Worm (Caenorhabditis elegans) whole organism, L4 larva: ENCODE measurements around the gene K07E3.2.

Experiments used
- D1046.2 ChIP-seq: fragments of 200-800 bp; sonication (Bioruptor generic); IDR thresholded peaks from 2 replicates; pipeline ENCODE4 v1.3.6; 2022; ENCODE audit warnings: missing genetic modification characterization, missing compliant biosample characterization
- F37D6.2 ChIP-seq: sonication (generic microtip); optimal IDR thresholded peaks from 2 replicates; lab custom pipeline; 2016; ENCODE audit warnings: mild to moderate bottlenecking, missing genetic modification characterization, missing compliant biosample characterization
- Y48G9A.11 ChIP-seq: fragments of 200-800 bp; sonication (Bioruptor generic); IDR thresholded peaks from 2 replicates; pipeline ENCODE4 v1.3.6; 2022; ENCODE audit warnings: missing genetic modification reagents, missing genetic modification characterization, missing compliant biosample characterization
- Y75B8A.6 ChIP-seq: fragments of 200-800 bp; sonication (Bioruptor generic); IDR thresholded peaks from 2 replicates; pipeline ENCODE4 v1.3.6; 2022; ENCODE audit warnings: missing genetic modification reagents, missing genetic modification characterization, missing compliant biosample characterization
- ZK546.5 ChIP-seq, 2 experiments: sonication (generic microtip); optimal IDR thresholded peaks; 2 replicates each; lab custom pipeline; 2017; ENCODE audit warnings: missing biosample characterization in 2 of 2, missing genetic modification characterization in 2 of 2
- aha-1 ChIP-seq: fragments of 150-350 bp; peaks from one replicate; lab custom pipeline; 2014; ENCODE audit warnings: missing biosample characterization, missing genetic modification characterization
- arid-1 ChIP-seq: fragments of 200-800 bp; sonication (Bioruptor generic); conservative IDR thresholded peaks from 2 replicates; pipeline ENCODE4 v1.3.6; 2022; ENCODE audit warnings: missing genetic modification reagents, missing genetic modification characterization, missing compliant biosample characterization
- ceh-20 ChIP-seq: fragments of 200-800 bp; sonication (Bioruptor generic); IDR thresholded peaks from 2 replicates; pipeline ENCODE4 v1.3.6; 2022; ENCODE audit warnings: missing genetic modification reagents, missing genetic modification characterization, missing compliant biosample characterization
- ces-1 ChIP-seq: fragments of 150-350 bp; sonication (generic microtip); optimal IDR thresholded peaks from 4 replicates; lab custom pipeline; 2014; ENCODE audit warnings: missing biosample characterization, missing genetic modification reagents, missing genetic modification characterization
- ctbp-1 ChIP-seq: fragments of 200-800 bp; sonication (Bioruptor generic); IDR thresholded peaks from 2 replicates; pipeline ENCODE4 v1.3.6; 2022; ENCODE audit warnings: missing genetic modification reagents, missing genetic modification characterization, missing compliant biosample characterization
- daf-16 ChIP-seq, 3 experiments: sonication (generic microtip); optimal IDR thresholded peaks; 2 replicates each; lab custom pipeline; 2016 to 2017; ENCODE audit warnings: missing genetic modification characterization in 3 of 3, missing genetic modification reagents in 3 of 3, mild to moderate bottlenecking in 2 of 3, missing compliant biosample characterization in 2 of 3, missing biosample characterization in 1 of 3, moderate library complexity in 1 of 3
- dmd-6 ChIP-seq: fragments of 200-800 bp; sonication (Bioruptor generic); IDR thresholded peaks from 2 replicates; pipeline ENCODE4 v1.3.6; 2022; ENCODE audit warnings: missing genetic modification reagents, missing genetic modification characterization, missing compliant biosample characterization
- dve-1 ChIP-seq: sonication (generic microtip); optimal IDR thresholded peaks from 2 replicates; lab custom pipeline; 2017; ENCODE audit warnings: antibody characterized with exemption, mild to moderate bottlenecking, missing genetic modification characterization, missing compliant biosample characterization; ENCODE audit not compliant: insufficient read depth
- egl-27 ChIP-seq: sonication (generic microtip); optimal IDR thresholded peaks from 3 replicates; lab custom pipeline; 2017; ENCODE audit warnings: missing biosample characterization, missing genetic modification reagents, missing genetic modification characterization
- hif-1 ChIP-seq, 2 experiments: sonication (generic microtip); optimal IDR thresholded peaks; 2 replicates each; lab custom pipeline; 2016 to 2017; ENCODE audit warnings: missing compliant biosample characterization in 2 of 2, missing genetic modification characterization in 2 of 2, missing genetic modification reagents in 2 of 2, missing genotype in 2 of 2, mild to moderate bottlenecking in 1 of 2
- hlh-11 ChIP-seq: fragments of 200-800 bp; sonication (Bioruptor generic); optimal IDR thresholded peaks from 2 replicates; lab custom pipeline; 2018; ENCODE audit warnings: mild to moderate bottlenecking, missing genetic modification characterization, missing compliant biosample characterization
- lin-13 ChIP-seq: fragments of 150-350 bp; optimal IDR thresholded peaks from 2 replicates; lab custom pipeline; 2014; ENCODE audit warnings: missing biosample characterization, missing genetic modification reagents, missing genetic modification characterization
- lin-38 ChIP-seq: fragments of 200-800 bp; sonication (Bioruptor generic); IDR thresholded peaks from 2 replicates; pipeline ENCODE4 v1.3.6; 2022; ENCODE audit warnings: missing genetic modification reagents, missing genetic modification characterization, missing compliant biosample characterization
- madf-5 ChIP-seq, 2 experiments: fragments of 200-800 bp; sonication (Bioruptor generic); IDR thresholded peaks; 2 replicates each; pipeline ENCODE4 v1.3.6; 2022; ENCODE audit warnings: missing compliant biosample characterization in 2 of 2, missing genetic modification characterization in 2 of 2
- mdl-1 ChIP-seq, 2 experiments: fragments of 150-350 bp in 1 of 2; sonication (generic microtip) in 1 of 2; optimal IDR thresholded peaks; 2 replicates each; lab custom pipeline; 2014 to 2017; ENCODE audit warnings: missing biosample characterization in 2 of 2, missing genetic modification characterization in 2 of 2
- mep-1 ChIP-seq: fragments of 150-350 bp; sonication (generic microtip); optimal IDR thresholded peaks from 3 replicates; lab custom pipeline; 2014; ENCODE audit warnings: missing biosample characterization, missing genetic modification characterization
- mxl-2 ChIP-seq: fragments of 200-800 bp; sonication (Bioruptor generic); conservative IDR thresholded peaks from 2 replicates; pipeline ENCODE4 v1.3.6; 2022; ENCODE audit warnings: missing genetic modification reagents, missing genetic modification characterization, missing compliant biosample characterization
- nhr-102 ChIP-seq: sonication (generic microtip); optimal IDR thresholded peaks from 2 replicates; lab custom pipeline; 2016; ENCODE audit warnings: mild to moderate bottlenecking, missing genetic modification characterization, moderate library complexity, missing compliant biosample characterization
- nhr-237 ChIP-seq: sonication (generic microtip); optimal IDR thresholded peaks from 2 replicates; lab custom pipeline; 2017; ENCODE audit warnings: missing biosample characterization, missing genetic modification characterization
- nhr-28 ChIP-seq: fragments of 150-350 bp; optimal IDR thresholded peaks from 2 replicates; lab custom pipeline; 2014; ENCODE audit warnings: missing biosample characterization, missing genetic modification characterization
- nhr-42 ChIP-seq: fragments of 200-800 bp; sonication (Bioruptor generic); IDR thresholded peaks from 2 replicates; pipeline ENCODE4 v1.3.6; 2022; ENCODE audit warnings: missing genetic modification characterization, missing compliant biosample characterization
- nhr-76 ChIP-seq: fragments of 150-350 bp; optimal IDR thresholded peaks from 2 replicates; lab custom pipeline; 2014; ENCODE audit warnings: missing biosample characterization, missing genetic modification characterization
- pha-4 ChIP-seq, 2 experiments: fragments of 150-350 bp in 1 of 2; fragments of 200-800 bp in 1 of 2; sonication (Bioruptor generic) in 1 of 2; IDR thresholded peaks in 1 of 2; optimal IDR thresholded peaks in 1 of 2; 2 replicates each; pipeline versions ENCODE4 v1.3.6 to Lab custom; 2014 to 2022; ENCODE audit warnings: missing genetic modification characterization in 2 of 2, missing genetic modification reagents in 2 of 2, missing biosample characterization in 1 of 2, missing compliant biosample characterization in 1 of 2
- php-3 ChIP-seq: fragments of 200-800 bp; sonication (Bioruptor generic); IDR thresholded peaks from 2 replicates; pipeline ENCODE4 v1.3.6; 2022; ENCODE audit warnings: missing genetic modification reagents, missing genetic modification characterization, missing compliant biosample characterization
- pqm-1 ChIP-seq: sonication (generic microtip); optimal IDR thresholded peaks from 2 replicates; lab custom pipeline; 2017; ENCODE audit warnings: missing biosample characterization, missing genetic modification characterization
- tag-97 ChIP-seq: fragments of 200-800 bp; sonication (Bioruptor generic); IDR thresholded peaks from 2 replicates; pipeline ENCODE4 v1.3.6; 2022; ENCODE audit warnings: missing genetic modification characterization, missing compliant biosample characterization
- unc-130 ChIP-seq: sonication (generic microtip); optimal IDR thresholded peaks from 2 replicates; lab custom pipeline; 2016; ENCODE audit warnings: missing genetic modification reagents, missing genetic modification characterization, missing compliant biosample characterization
- unc-62 ChIP-seq, 3 experiments: fragments of 150-350 bp in 1 of 3; sonication (generic microtip); optimal IDR thresholded peaks in 2 of 3; peaks in 1 of 3; 1 replicate in 1 of 3; 2 replicates in 2 of 3; lab custom pipeline; 2014 to 2017; ENCODE audit warnings: missing biosample characterization in 3 of 3, missing genetic modification characterization in 3 of 3, missing genetic modification reagents in 3 of 3, missing genotype in 1 of 3
- vab-7 ChIP-seq: fragments of 200-800 bp; sonication (Bioruptor generic); IDR thresholded peaks from 2 replicates; pipeline ENCODE4 v1.3.6; 2022; ENCODE audit warnings: missing genetic modification reagents, missing genetic modification characterization, missing compliant biosample characterization
- zfp-2 ChIP-seq: sonication (generic microtip); optimal IDR thresholded peaks from 2 replicates; lab custom pipeline; 2016; ENCODE audit warnings: mild to moderate bottlenecking, missing genetic modification characterization, missing compliant biosample characterization
- zip-2 ChIP-seq: fragments of 150-350 bp; optimal IDR thresholded peaks from 2 replicates; lab custom pipeline; 2014; ENCODE audit warnings: missing biosample characterization, missing genetic modification characterization
- ztf-7 ChIP-seq: fragments of 150-350 bp; optimal IDR thresholded peaks from 2 replicates; lab custom pipeline; 2014; ENCODE audit warnings: missing biosample characterization, missing genetic modification characterization

The K07E3.2 gene

DNA sequence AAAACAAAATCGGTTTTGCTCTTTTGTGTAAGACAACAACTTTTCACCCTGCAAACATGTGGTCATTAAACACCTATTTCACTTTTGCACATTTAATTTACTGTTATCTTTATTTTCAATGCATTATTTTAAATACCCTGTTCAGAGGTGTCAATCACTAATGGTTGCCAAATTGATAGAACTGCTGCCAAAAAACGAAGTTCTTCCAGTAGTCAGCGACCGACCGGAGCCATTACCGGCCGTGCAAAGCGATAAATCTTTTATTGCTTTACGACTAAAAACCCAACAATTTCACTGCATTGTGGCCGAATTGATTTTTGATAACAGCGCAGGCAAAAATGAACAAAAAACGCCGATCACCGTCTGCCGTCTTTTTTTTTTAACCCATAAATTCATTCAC lies 29.6 kb upstream of the K07E3.2 start (continued):
- TF ChIP-seq php-3 (GFP tag; lab: Robert Waterston, UW) (peak; percentile 98), lin-38 (GFP tag; lab: Robert Waterston, UW) (no peak), dmd-6 (GFP tag; lab: Robert Waterston, UW) (peak; percentile 81), tag-97 (no peak), mep-1 (tag; lab: Kevin White, UChicago) (no peak), nhr-42 (GFP tag; lab: Robert Waterston, UW) (no peak), zip-2 (tag; lab: Kevin White, UChicago) (no peak), nhr-237 (no peak), daf-16 (GFP tag; optimal IDR thresholded peaks at IDR 0.05; lab: Kevin White, UChicago) (no peak), daf-16 (tag; optimal IDR thresholded peaks at IDR 0.05; lab: Kevin White, UChicago) (peak; percentile 39), nhr-76 (no peak), arid-1 (no peak), zfp-2 (tag; lab: Kevin White, UChicago) (no peak), mdl-1 (tag; optimal IDR thresholded peaks at IDR 0.05; lab: Kevin White, UChicago) (no peak), ctbp-1 (GFP tag; lab: Robert Waterston, UW) (no peak), vab-7 (no peak), Y48G9A.11 (GFP tag; lab: Robert Waterston, UW) (no peak), egl-27 (tag; lab: Kevin White, UChicago) (no peak), unc-130 (GFP tag; lab: Kevin White, UChicago) (no peak), nhr-102 (no peak), F37D6.2 (tag; lab: Kevin White, UChicago) (no peak), ceh-20 (GFP tag; lab: Robert Waterston, UW) (peak; percentile 72; the same call in 1 of the 2 replicates), D1046.2 (GFP tag; lab: Robert Waterston, UW) (no peak), lin-13 (no peak), ztf-7 (no peak), ces-1 (GFP tag; lab: Kevin White, UChicago) (no peak), nhr-28 (tag; lab: Kevin White, UChicago) (peak; percentile 55)

DNA sequence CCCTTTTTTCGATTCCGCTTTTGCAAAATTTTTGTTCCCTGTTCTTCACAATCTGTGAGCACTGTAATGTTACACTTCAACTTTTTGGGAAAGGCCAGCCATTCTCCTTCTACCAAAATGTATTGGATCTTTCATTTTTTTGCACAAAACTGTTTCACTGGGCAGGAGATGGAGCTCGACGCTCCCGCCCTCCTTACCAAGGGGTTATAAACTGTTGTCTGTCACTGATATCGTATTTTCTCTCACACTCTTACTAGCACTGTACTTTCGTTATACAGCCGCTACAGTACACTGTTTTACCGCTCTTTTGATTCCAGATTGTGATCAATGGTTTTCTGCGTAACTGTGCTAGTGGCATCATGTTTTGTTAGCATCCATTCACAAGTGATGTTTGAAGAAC lies 26.4 kb upstream of the K07E3.2 start, which contains the start of gene C46F2.1:
Gene C46F2.1, plus strand, starts transcription at position 301 of the 400 bp plus-strand sequence.
- TF ChIP-seq daf-16 (GFP tag; optimal IDR thresholded peaks at IDR 0.05; lab: Kevin White, UChicago) (no peak), daf-16 (tag; optimal IDR thresholded peaks at IDR 0.05; lab: Kevin White, UChicago) (peak; percentile 30), hlh-11 (peak; percentile 9), dve-1 (tag; lab: Kevin White, UChicago) (peak; percentile 45), pha-4 (GFP tag; IDR thresholded peaks at IDR 0.05; lab: Robert Waterston, UW) (no peak), pha-4 (tag; optimal IDR thresholded peaks at IDR 0.05; lab: Kevin White, UChicago) (no peak)

DNA sequence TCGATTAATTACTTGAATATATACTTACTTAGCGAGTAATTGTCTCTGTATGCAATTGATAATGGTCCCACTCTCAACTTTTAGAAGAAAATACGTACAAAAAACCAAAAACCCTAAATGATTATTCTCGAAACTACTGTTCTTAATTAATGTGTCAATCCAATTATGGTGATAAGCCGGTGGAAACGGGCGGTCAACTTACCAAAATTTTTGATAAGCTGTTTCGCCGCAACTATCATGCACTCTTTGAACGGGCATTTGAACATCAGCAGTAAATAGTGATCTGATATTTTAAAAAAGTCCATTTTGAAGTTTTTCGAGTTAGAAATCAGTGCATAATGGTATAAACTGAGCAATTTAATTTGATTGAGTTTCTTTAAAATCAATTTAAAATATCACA lies 25.7 kb upstream of the K07E3.2 start:
- TF ChIP-seq nhr-28 (tag; lab: Kevin White, UChicago) (peak; percentile 54), dmd-6 (GFP tag; lab: Robert Waterston, UW) (peak; percentile 29; the same call in 1 of the 2 replicates), dve-1 (tag; lab: Kevin White, UChicago) (peak; percentile 13), aha-1 (tag; lab: Kevin White, UChicago) (peak; percentile 1), daf-16 (GFP tag; optimal IDR thresholded peaks at IDR 0.05; lab: Kevin White, UChicago) (no peak), daf-16 (tag; optimal IDR thresholded peaks at IDR 0.05; lab: Kevin White, UChicago) (no peak), ZK546.5 (tag; optimal IDR thresholded peaks at IDR 0.05; lab: Kevin White, UChicago) (no peak), mxl-2 (GFP tag; lab: Robert Waterston, UW) (no peak), pqm-1 (tag; lab: Kevin White, UChicago) (peak; percentile 24)

DNA sequence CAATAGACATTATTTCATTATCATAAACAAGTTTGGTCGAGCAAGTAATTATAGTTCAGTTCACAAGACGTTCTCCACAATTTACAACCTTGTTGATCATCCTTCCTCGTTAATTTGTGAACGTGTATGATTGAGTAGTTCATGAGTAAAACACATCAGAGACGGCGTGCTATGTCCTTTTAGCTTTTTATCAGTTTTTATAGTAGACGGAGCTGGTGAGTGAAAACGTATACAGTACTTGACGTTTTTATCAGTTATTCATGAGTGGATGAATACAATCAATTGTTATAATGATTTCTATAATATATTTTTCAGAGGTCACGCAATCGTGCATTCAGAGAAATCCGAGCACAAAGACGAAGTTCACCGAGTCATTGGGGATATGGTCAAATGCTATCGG lies 25.2 kb upstream of the K07E3.2 start:
- TF ChIP-seq php-3 (GFP tag; lab: Robert Waterston, UW) (0 out of 2 replicates have a peak, but pooled peaks have one; percentile 17), dve-1 (tag; lab: Kevin White, UChicago) (peak; percentile 55), dmd-6 (GFP tag; lab: Robert Waterston, UW) (0 out of 2 replicates have a peak, but pooled peaks have one; percentile 21), lin-38 (GFP tag; lab: Robert Waterston, UW) (no peak), aha-1 (tag; lab: Kevin White, UChicago) (peak; percentile 71), unc-62 (GFP tag; optimal IDR thresholded peaks at IDR 0.05 in 1 of 2; lab: Kevin White, UChicago) (peak in 1 of 2 experiments; percentile 7), unc-62 (tag; optimal IDR thresholded peaks at IDR 0.05; lab: Kevin White, UChicago) (no peak), madf-5 (GFP tag; IDR thresholded peaks at IDR 0.05; lab: Robert Waterston, UW) (no peak), zip-2 (tag; lab: Kevin White, UChicago) (no peak), daf-16 (GFP tag; optimal IDR thresholded peaks at IDR 0.05; lab: Kevin White, UChicago) (no peak), daf-16 (tag; optimal IDR thresholded peaks at IDR 0.05; lab: Kevin White, UChicago) (peak; percentile 81), Y75B8A.6 (GFP tag; lab: Robert Waterston, UW) (0 out of 2 replicates have a peak, but pooled peaks have one; percentile 48), hif-1 (tag; optimal IDR thresholded peaks at IDR 0.05; lab: Kevin White, UChicago) (peak in 1 of 2 experiments; percentile 37), pqm-1 (tag; lab: Kevin White, UChicago) (peak; percentile 52), hlh-11 (peak; percentile 23)
